Fruit fly (Drosophila melanogaster) whole organism, prepupa: ENCODE results near the gene Cyp6d5.

Experiments used
- CG3919 ChIP-seq: fragments of 200-800 bp; sonication (Bioruptor generic); optimal IDR thresholded peaks from 3 replicates; lab custom pipeline; 2016; ENCODE audit warnings: missing biosample characterization, missing genetic modification characterization
- CG6808 ChIP-seq: fragments of 200-800 bp; sonication (Bioruptor generic); optimal IDR thresholded peaks from 3 replicates; lab custom pipeline; 2017; ENCODE audit warnings: missing biosample characterization, missing genetic modification characterization, mild to moderate bottlenecking, moderate library complexity, missing genetic modification reagents
- CG8119 ChIP-seq: fragments of 200-800 bp; sonication (Bioruptor generic); IDR thresholded peaks from 3 replicates; pipeline ENCODE4 v1.3.6; 2022; ENCODE audit warnings: missing biosample characterization, missing genetic modification characterization
- net ChIP-seq: fragments of 200-800 bp; sonication (Bioruptor generic); optimal IDR thresholded peaks from 3 replicates; lab custom pipeline; 2016; ENCODE audit warnings: missing biosample characterization, missing genetic modification characterization

DNA sequence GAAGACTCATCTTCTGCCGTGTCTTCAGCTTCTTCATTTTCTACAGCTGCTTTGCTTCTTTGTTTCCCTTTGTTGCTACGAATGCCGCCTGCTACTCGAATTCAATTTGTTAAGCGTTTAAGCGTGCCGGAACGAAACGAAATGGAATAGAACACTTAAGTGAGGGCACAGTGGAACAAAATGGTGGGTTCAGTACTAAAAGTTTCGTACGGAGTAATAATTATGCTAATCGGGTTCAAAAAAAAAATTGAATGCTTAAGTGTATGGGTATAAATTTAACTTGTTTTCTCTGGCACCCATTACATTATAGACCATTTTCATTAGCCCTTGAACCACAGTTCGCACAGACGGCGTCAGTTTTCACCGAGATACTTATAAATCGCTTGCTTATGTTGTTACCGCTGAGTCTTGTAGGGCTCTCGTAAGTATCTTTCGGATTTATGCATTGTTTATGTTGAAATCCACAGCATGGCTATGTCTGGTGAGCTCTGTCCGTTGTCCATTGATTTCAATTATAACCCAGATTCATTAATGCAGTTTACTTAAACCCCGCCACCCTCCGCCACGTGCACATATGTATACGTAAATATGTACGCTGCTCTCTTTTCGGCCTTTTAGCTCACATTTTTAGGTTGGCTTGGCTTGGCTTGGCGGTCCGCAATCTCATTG, 16.4 kb upstream of the Cyp6d5 start:
- peak; percentile 81 for TF ChIP-seq CG8119 (GFP tag; lab: Robert Waterston, UW)
- peak; percentile 97 for TF ChIP-seq CG3919
- peak; percentile 94 for TF ChIP-seq CG6808
- peak; percentile 80 for TF ChIP-seq net
